Worm (Caenorhabditis elegans) whole organism, L1 larva: Measurements from ENCODE around the gene coh-4.

ENCODE experiments used
- C34B4.2 ChIP-seq: sonication (generic microtip); optimal IDR thresholded peaks from 2 replicates; lab custom pipeline; 2017; ENCODE audit warnings: mild to moderate bottlenecking, missing genetic modification characterization, missing compliant biosample characterization
- lin-13 ChIP-seq: fragments of 150-350 bp; optimal IDR thresholded peaks from 2 replicates; lab custom pipeline; 2014; ENCODE audit warnings: missing biosample characterization, missing genetic modification reagents, missing genetic modification characterization
- lin-14 ChIP-seq: fragments of 200-800 bp; sonication (Bioruptor generic); optimal IDR thresholded peaks from 2 replicates; lab custom pipeline; 2018; ENCODE audit warnings: mild to moderate bottlenecking, missing genetic modification characterization, moderate library complexity, missing compliant biosample characterization
- lsy-2 ChIP-seq, 2 experiments: fragments of 150-350 bp; optimal IDR thresholded peaks; 2 replicates each; lab custom pipeline; 2014; ENCODE audit warnings: missing biosample characterization in 2 of 2, missing genetic modification characterization in 2 of 2
- mep-1 ChIP-seq: fragments of 150-350 bp; optimal IDR thresholded peaks from 2 replicates; lab custom pipeline; 2014; ENCODE audit warnings: missing biosample characterization, missing genetic modification characterization
- nhr-19 ChIP-seq: fragments of 200-800 bp; sonication (Bioruptor generic); conservative IDR thresholded peaks from 2 replicates; pipeline ENCODE4 v1.3.6; 2022; ENCODE audit warnings: missing genetic modification characterization, missing compliant biosample characterization

ce11 chrV:4120629-4121028 is 54.8 kb downstream of the coh-4 start, which contains the start of gene T05B4.10:
- TF ChIP-seq C34B4.2 (tag; lab: Kevin White, UChicago) (no peak), lsy-2 (tag; optimal IDR thresholded peaks at IDR 0.05; lab: Kevin White, UChicago) (no peak), mep-1 (tag; lab: Kevin White, UChicago) (no peak), nhr-19 (GFP tag; lab: Robert Waterston, UW) (no peak), lin-14 (no peak), lin-13 (GFP tag; lab: Kevin White, UChicago) (no peak)
